Worm (Caenorhabditis elegans) whole organism, L3 larva: ENCODE measurements around the gene C54D10.5.

Source experiments
- egl-27 ChIP-seq: sonication (generic microtip); optimal IDR thresholded peaks from 4 replicates; lab custom pipeline; 2017; ENCODE audit warnings: missing biosample characterization, missing genetic modification reagents, missing genetic modification characterization
- elt-1 ChIP-seq: fragments of 150-350 bp; optimal IDR thresholded peaks from 2 replicates; lab custom pipeline; 2014; ENCODE audit warnings: missing biosample characterization, missing genetic modification characterization
- fos-1 ChIP-seq: fragments of 150-350 bp; optimal IDR thresholded peaks from 2 replicates; lab custom pipeline; 2014; ENCODE audit warnings: missing biosample characterization, missing genetic modification characterization
- hmg-11 ChIP-seq: sonication (generic microtip); optimal IDR thresholded peaks from 2 replicates; lab custom pipeline; 2016; ENCODE audit warnings: missing genetic modification characterization, missing compliant biosample characterization

ce11 chrV:12432111-12432510 lies 3.0 kb downstream of the C54D10.5 start, which contains the start of gene C54D10.13:
- TF ChIP-seq hmg-11 (tag; lab: Kevin White, UChicago) (no peak), egl-27 (tag; lab: Kevin White, UChicago) (no peak), elt-1 (tag; lab: Kevin White, UChicago) (no peak), fos-1 (tag; lab: Kevin White, UChicago) (no peak)
